Worm (Caenorhabditis elegans) whole organism, young adult: ENCODE data around the gene grl-7.
A peak's percentile ranks its signal among the peaks of the same experiment; 100 is the strongest.

ENCODE experiments used
- B0035.1 ChIP-seq: sonication (generic microtip); optimal IDR thresholded peaks from 2 replicates; lab custom pipeline; 2016; ENCODE audit warnings: missing genetic modification characterization, mild to moderate bottlenecking, missing compliant biosample characterization, missing genotype, missing genetic modification reagents
- B0261.1 ChIP-seq: sonication (generic microtip); optimal IDR thresholded peaks from 2 replicates; lab custom pipeline; 2016; ENCODE audit warnings: mild to moderate bottlenecking, missing genetic modification characterization, moderate library complexity, missing compliant biosample characterization
- B0336.3 ChIP-seq: fragments of 200-800 bp; sonication (Bioruptor generic); IDR thresholded peaks from 2 replicates; pipeline ENCODE4 v1.3.6; 2022; ENCODE audit warnings: missing genetic modification characterization, missing compliant biosample characterization
- D2030.7 ChIP-seq: fragments of 200-800 bp; sonication (Bioruptor generic); IDR thresholded peaks from 2 replicates; pipeline ENCODE4 v1.3.6; 2022; ENCODE audit warnings: missing genetic modification reagents, missing genetic modification characterization, missing compliant biosample characterization
- F39B2.1 ChIP-seq: fragments of 200-800 bp; sonication (Bioruptor generic); IDR thresholded peaks from 2 replicates; pipeline ENCODE4 v1.3.6; 2022; ENCODE audit warnings: missing genetic modification reagents, missing genetic modification characterization, missing compliant biosample characterization
- T26A5.8 ChIP-seq: sonication (generic microtip); optimal IDR thresholded peaks from 2 replicates; lab custom pipeline; 2016; ENCODE audit warnings: missing genetic modification characterization, missing compliant biosample characterization
- Y53G8AR.9 ChIP-seq: fragments of 200-800 bp; sonication (Bioruptor generic); conservative IDR thresholded peaks from 2 replicates; pipeline ENCODE4 v1.3.6; 2022; ENCODE audit warnings: missing genetic modification reagents, missing genetic modification characterization, missing compliant biosample characterization
- ZK185.1 ChIP-seq: sonication (generic microtip); optimal IDR thresholded peaks from 2 replicates; lab custom pipeline; 2016; ENCODE audit warnings: mild to moderate bottlenecking, missing genetic modification characterization, missing compliant biosample characterization; ENCODE audit not compliant: poor library complexity, severe bottlenecking
- aptf-3 ChIP-seq: fragments of 200-800 bp; sonication (Bioruptor generic); IDR thresholded peaks from 2 replicates; pipeline ENCODE4 v1.3.6; 2022; ENCODE audit warnings: missing genetic modification characterization, missing compliant biosample characterization
- ceh-100 ChIP-seq: fragments of 200-800 bp; sonication (Bioruptor generic); IDR thresholded peaks from 2 replicates; pipeline ENCODE4 v1.3.6; 2022; ENCODE audit warnings: missing genetic modification reagents, missing genetic modification characterization, missing compliant biosample characterization
- chd-7 ChIP-seq: sonication (generic microtip); optimal IDR thresholded peaks from 2 replicates; lab custom pipeline; 2016; ENCODE audit warnings: mild to moderate bottlenecking, missing genetic modification characterization, moderate library complexity, missing compliant biosample characterization
- dox-1 ChIP-seq: fragments of 200-800 bp; sonication (Bioruptor generic); IDR thresholded peaks from 2 replicates; pipeline ENCODE4 v1.3.6; 2022; ENCODE audit warnings: missing genetic modification reagents, missing genetic modification characterization, missing compliant biosample characterization
- egrh-3 ChIP-seq: fragments of 200-800 bp; sonication (Bioruptor generic); IDR thresholded peaks from 2 replicates; pipeline ENCODE4 v1.3.6; 2022; ENCODE audit warnings: missing genetic modification reagents, missing genetic modification characterization, missing compliant biosample characterization
- ekl-4 ChIP-seq: fragments of 200-800 bp; sonication (Bioruptor generic); IDR thresholded peaks from 2 replicates; pipeline ENCODE4 v1.3.6; 2022; ENCODE audit warnings: missing genetic modification reagents, missing genetic modification characterization, missing compliant biosample characterization
- fkh-3 ChIP-seq: sonication (generic microtip); optimal IDR thresholded peaks from 2 replicates; lab custom pipeline; 2016; ENCODE audit warnings: mild to moderate bottlenecking, missing genetic modification characterization, missing compliant biosample characterization
- hmg-1.2 ChIP-seq: fragments of 200-800 bp; sonication (Bioruptor generic); IDR thresholded peaks from 2 replicates; pipeline ENCODE4 v1.3.6; 2022; ENCODE audit warnings: missing genetic modification reagents, missing genetic modification characterization, missing compliant biosample characterization
- hmg-20 ChIP-seq: fragments of 200-800 bp; sonication (Bioruptor generic); IDR thresholded peaks from 2 replicates; pipeline ENCODE4 v1.3.6; 2022; ENCODE audit warnings: missing genetic modification reagents, missing genetic modification characterization, missing compliant biosample characterization
- hrde-1 ChIP-seq: sonication (generic microtip); optimal IDR thresholded peaks from 2 replicates; lab custom pipeline; 2016; ENCODE audit warnings: missing genetic modification characterization, mild to moderate bottlenecking, missing compliant biosample characterization, moderate library complexity, missing genotype, missing genetic modification reagents, borderline replicate concordance
- hsf-1 ChIP-seq: fragments of 200-800 bp; sonication (Bioruptor generic); IDR thresholded peaks from 2 replicates; pipeline ENCODE4 v1.3.6; 2022; ENCODE audit warnings: missing genetic modification reagents, missing genetic modification characterization, missing compliant biosample characterization
- let-526 ChIP-seq: fragments of 200-800 bp; sonication (Bioruptor generic); IDR thresholded peaks from 2 replicates; pipeline ENCODE4 v1.3.6; 2022; ENCODE audit warnings: missing genetic modification reagents, missing genetic modification characterization, missing compliant biosample characterization
- lin-54 ChIP-seq: fragments of 200-800 bp; sonication (Bioruptor generic); optimal IDR thresholded peaks from 2 replicates; lab custom pipeline; 2018; ENCODE audit warnings: mild to moderate bottlenecking, missing genetic modification characterization, missing compliant biosample characterization
- lir-1 ChIP-seq: fragments of 200-800 bp; sonication (Bioruptor generic); conservative IDR thresholded peaks from 2 replicates; pipeline ENCODE4 v1.3.6; 2022; ENCODE audit warnings: missing genetic modification reagents, missing genetic modification characterization, missing compliant biosample characterization
- madf-3 ChIP-seq: fragments of 200-800 bp; sonication (Bioruptor generic); IDR thresholded peaks from 2 replicates; pipeline ENCODE4 v1.3.6; 2022; ENCODE audit warnings: missing genetic modification reagents, missing genetic modification characterization, missing compliant biosample characterization
- madf-8 ChIP-seq: fragments of 200-800 bp; sonication (Bioruptor generic); conservative IDR thresholded peaks from 2 replicates; pipeline ENCODE4 v1.3.6; 2022; ENCODE audit warnings: missing genetic modification reagents, missing genetic modification characterization, missing compliant biosample characterization
- mcd-1 ChIP-seq: fragments of 200-800 bp; sonication (Bioruptor generic); IDR thresholded peaks from 2 replicates; pipeline ENCODE4 v1.3.6; 2022; ENCODE audit warnings: missing genetic modification reagents, missing genetic modification characterization, missing compliant biosample characterization
- nfya-1 ChIP-seq: sonication (generic microtip); optimal IDR thresholded peaks from 2 replicates; lab custom pipeline; 2017; ENCODE audit warnings: antibody characterized with exemption, missing compliant biosample characterization, missing genetic modification characterization, borderline replicate concordance; ENCODE audit not compliant: insufficient read depth
- nfyb-1 ChIP-seq: fragments of 200-800 bp; sonication (Bioruptor generic); IDR thresholded peaks from 2 replicates; pipeline ENCODE4 v1.3.6; 2022; ENCODE audit warnings: missing genetic modification reagents, missing genetic modification characterization, missing compliant biosample characterization
- nhr-90 ChIP-seq: sonication (generic microtip); optimal IDR thresholded peaks from 2 replicates; lab custom pipeline; 2016; ENCODE audit warnings: missing genotype, mild to moderate bottlenecking, missing genetic modification characterization, missing compliant biosample characterization
- tbp1 ChIP-seq: fragments of 200-800 bp; sonication (Bioruptor generic); optimal IDR thresholded peaks from 2 replicates; lab custom pipeline; 2018; ENCODE audit warnings: mild to moderate bottlenecking, missing genetic modification characterization, missing compliant biosample characterization
- unc-62 ChIP-seq: fragments of 150-350 bp; optimal IDR thresholded peaks from 2 replicates; lab custom pipeline; 2014; ENCODE audit warnings: missing biosample characterization, missing genetic modification reagents, missing genetic modification characterization
- zfh-2 ChIP-seq: fragments of 200-800 bp; sonication (Bioruptor generic); conservative IDR thresholded peaks from 2 replicates; pipeline ENCODE4 v1.3.6; 2022; ENCODE audit warnings: missing genetic modification reagents, missing genetic modification characterization, missing compliant biosample characterization
- ztf-26 ChIP-seq: sonication (generic microtip); optimal IDR thresholded peaks from 2 replicates; lab custom pipeline; 2017; ENCODE audit warnings: missing genetic modification characterization, missing compliant biosample characterization

Gene grl-7

DNA sequence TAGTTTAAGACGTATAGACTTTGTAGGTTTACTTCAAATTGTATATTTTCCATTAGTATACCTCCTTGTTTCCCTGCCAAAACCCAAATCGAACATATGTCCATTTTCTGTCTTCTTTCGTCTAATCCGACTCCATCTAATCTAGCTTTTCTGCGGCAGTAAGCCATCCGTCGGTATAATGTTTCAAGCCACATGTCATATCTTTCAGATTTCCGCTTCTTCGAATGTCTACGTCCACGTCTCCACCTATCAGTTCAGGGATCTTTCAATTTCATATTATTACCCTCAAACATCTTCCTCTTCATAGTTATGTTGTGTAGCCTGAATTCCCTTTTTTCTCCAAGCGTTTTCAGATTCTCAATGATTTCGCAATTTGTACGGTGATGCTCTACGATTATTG lies 2.7 kb downstream of the grl-7 start:
- no peak for TF ChIP-seq unc-62
- no peak for TF ChIP-seq hmg-1.2 (GFP tag; lab: Robert Waterston, UW)
- TF ChIP-seq B0261.1 (tag; lab: Kevin White, UChicago), result no peak

DNA sequence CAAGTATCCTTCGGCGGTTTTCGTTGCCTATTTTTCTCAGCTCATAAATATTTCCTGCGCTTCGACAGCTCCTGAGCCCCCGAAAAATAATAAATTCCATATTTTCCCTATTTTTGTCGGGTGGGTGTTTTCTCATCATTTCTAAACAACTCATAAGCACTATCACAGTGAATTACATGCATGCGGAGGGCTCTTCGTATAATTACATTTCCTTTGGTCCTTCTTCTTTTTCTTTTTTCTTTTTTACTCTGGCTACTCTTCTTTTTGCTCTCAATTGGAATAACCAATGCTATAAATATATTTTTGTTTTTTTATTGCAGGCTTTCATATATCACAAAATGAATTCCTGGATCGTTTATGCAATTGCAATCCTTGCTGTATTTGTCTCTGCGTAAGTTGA lies 4.9 kb downstream of the grl-7 start, which contains the start of gene T02E9.5:
T02E9.5 (plus strand) TSS at position 321 of the 400 bp plus-strand sequence.
- no peak for TF ChIP-seq ZK185.1
- TF ChIP-seq mcd-1 (GFP tag; lab: Robert Waterston, UW), result no peak
- no peak for TF ChIP-seq hsf-1
- TF ChIP-seq aptf-3 (GFP tag; lab: Robert Waterston, UW), result no peak
- TF ChIP-seq Y53G8AR.9, result no peak
- no peak for TF ChIP-seq lir-1 (GFP tag; lab: Robert Waterston, UW)
- TF ChIP-seq let-526 (GFP tag; lab: Robert Waterston, UW), result no peak
- no peak for TF ChIP-seq nfya-1
- no peak for TF ChIP-seq ztf-26 (tag; lab: Kevin White, UChicago)
- TF ChIP-seq lin-54 (GFP tag; lab: Kevin White, UChicago), result no peak
- no peak for TF ChIP-seq T26A5.8 (tag; lab: Kevin White, UChicago)
- no peak for TF ChIP-seq hmg-20
- no peak for TF ChIP-seq tbp1 (GFP tag; lab: Kevin White, UChicago)
- TF ChIP-seq hrde-1 (tag; lab: Kevin White, UChicago), result no peak
- TF ChIP-seq B0035.1 (tag; lab: Kevin White, UChicago), result no peak
- no peak for TF ChIP-seq F39B2.1 (GFP tag; lab: Robert Waterston, UW)

DNA sequence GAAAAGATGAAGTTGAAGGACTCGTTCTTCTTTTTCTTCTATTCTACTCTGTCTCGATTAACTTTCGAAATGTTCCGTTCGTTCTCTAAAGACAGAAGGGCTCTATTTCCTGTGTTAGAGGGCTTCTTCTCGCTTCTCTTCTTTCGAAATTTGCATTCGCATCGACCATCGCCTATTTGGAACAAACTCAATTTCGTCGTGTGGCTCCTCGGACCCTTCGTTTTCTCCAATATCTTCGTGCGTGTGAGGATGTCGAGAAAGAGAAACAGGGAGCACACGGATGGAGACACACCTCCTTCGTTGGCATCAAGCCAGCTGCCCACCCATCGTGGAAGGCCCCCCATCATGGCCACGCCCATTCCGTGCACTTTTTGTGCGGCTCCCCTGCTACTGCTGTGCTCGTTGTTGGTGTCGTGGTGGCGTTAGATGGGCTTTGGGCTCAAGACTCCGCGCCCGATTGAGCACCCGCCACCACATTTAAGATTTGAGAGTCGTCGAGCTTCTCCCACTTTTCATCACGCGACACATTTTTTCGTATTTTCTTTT lies 5.6 kb downstream of the grl-7 start:
- TF ChIP-seq zfh-2 (GFP tag; lab: Robert Waterston, UW) (peak; percentile 93), nfyb-1 (GFP tag; lab: Robert Waterston, UW) (0 out of 2 replicates have a peak, but pooled peaks have one; percentile 38), madf-8 (no peak), egrh-3 (GFP tag; lab: Robert Waterston, UW) (peak; percentile 45; the same call in 1 of the 2 replicates), ekl-4 (GFP tag; lab: Robert Waterston, UW) (0 out of 2 replicates have a peak, but pooled peaks have one; percentile 21), dox-1 (GFP tag; lab: Robert Waterston, UW) (0 out of 2 replicates have a peak, but pooled peaks have one; percentile 8)

DNA sequence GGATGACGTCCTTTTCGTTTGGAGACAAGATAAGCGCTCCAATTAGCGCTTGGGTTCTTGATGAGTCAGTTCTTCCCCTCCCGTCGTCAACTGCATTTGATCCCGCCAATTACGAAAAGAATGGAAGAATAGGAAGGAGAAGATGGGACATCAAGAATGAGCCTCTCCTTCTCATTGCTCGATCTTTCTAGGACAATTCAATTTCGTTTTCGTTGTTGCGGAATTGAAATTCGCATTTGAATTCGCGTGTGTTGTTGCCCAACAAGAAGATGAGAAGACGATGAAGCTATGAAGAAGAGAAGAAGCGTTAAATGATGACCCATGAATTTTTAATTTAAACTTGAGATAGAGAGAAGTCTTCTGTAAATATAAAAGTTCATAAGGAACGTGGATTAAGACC lies 9.9 kb downstream of the grl-7 start:
- no peak for TF ChIP-seq B0336.3 (GFP tag; lab: Robert Waterston, UW)
- no peak for TF ChIP-seq madf-3
- TF ChIP-seq chd-7 (tag; lab: Kevin White, UChicago), result no peak
- TF ChIP-seq ceh-100 (GFP tag; lab: Robert Waterston, UW), result no peak
- no peak for TF ChIP-seq ZK185.1
- TF ChIP-seq Y53G8AR.9, result no peak
- no peak for TF ChIP-seq D2030.7 (GFP tag; lab: Robert Waterston, UW)
- TF ChIP-seq fkh-3 (tag; lab: Kevin White, UChicago), result no peak
- TF ChIP-seq nhr-90 (tag; lab: Kevin White, UChicago), result no peak
- TF ChIP-seq, all 124 proteins: peak for 0
